Fruit fly (Drosophila melanogaster) whole organism, embryonic: ENCODE measurements around the gene eIF4G2.

Experiments
- Aef1 ChIP-seq: fragments of 200-800 bp; sonication (Bioruptor generic); IDR thresholded peaks from 3 replicates; pipeline ENCODE4 v1.3.6; 2022; ENCODE audit warnings: missing biosample characterization, missing genetic modification characterization
- Atf6 ChIP-seq: fragments of 200-800 bp; sonication (Bioruptor generic); IDR thresholded peaks from 2 replicates; pipeline ENCODE4 v1.3.6; 2022; ENCODE audit warnings: missing biosample characterization, missing genetic modification characterization
- CG10321 ChIP-seq: fragments of 200-800 bp; sonication (Bioruptor generic); IDR thresholded peaks from 2 replicates; pipeline ENCODE4 v1.3.6; 2022; ENCODE audit warnings: missing biosample characterization, missing genetic modification characterization
- CG11093 ChIP-seq: fragments of 200-800 bp; sonication (Bioruptor generic); IDR thresholded peaks from 3 replicates; pipeline ENCODE4 v1.3.6; 2022; ENCODE audit warnings: missing biosample characterization, missing genetic modification characterization
- CG11695 ChIP-seq: fragments of 200-800 bp; sonication (Bioruptor generic); IDR thresholded peaks from 3 replicates; pipeline ENCODE4 v1.3.6; 2022; ENCODE audit warnings: missing biosample characterization, missing genetic modification characterization
- CG11696 ChIP-seq: fragments of 200-800 bp; sonication (Bioruptor generic); IDR thresholded peaks from 2 replicates; pipeline ENCODE4 v1.3.6; 2022; ENCODE audit warnings: missing biosample characterization, missing genetic modification characterization
- CG12744 ChIP-seq: fragments of 200-800 bp; sonication (Bioruptor generic); optimal IDR thresholded peaks from 2 replicates; lab custom pipeline; 2016; ENCODE audit warnings: missing biosample characterization, missing genetic modification characterization
- CG17912 ChIP-seq: fragments of 200-800 bp; sonication (Bioruptor generic); optimal IDR thresholded peaks from 2 replicates; lab custom pipeline; 2018; ENCODE audit warnings: missing biosample characterization, mild to moderate bottlenecking, missing genetic modification characterization
- CG2202 ChIP-seq: fragments of 200-800 bp; sonication (Bioruptor generic); optimal IDR thresholded peaks from 2 replicates; lab custom pipeline; 2018; ENCODE audit warnings: missing biosample characterization, mild to moderate bottlenecking, missing genetic modification characterization
- CG5180 ChIP-seq: fragments of 200-800 bp; sonication (Bioruptor generic); optimal IDR thresholded peaks from 3 replicates; lab custom pipeline; 2017; ENCODE audit warnings: missing biosample characterization, missing genetic modification characterization, mild to moderate bottlenecking, moderate library complexity, missing genetic modification reagents
- CG9797 ChIP-seq: fragments of 200-800 bp; sonication (Bioruptor generic); optimal IDR thresholded peaks from 3 replicates; lab custom pipeline; 2018; ENCODE audit warnings: missing biosample characterization, mild to moderate bottlenecking, missing genetic modification characterization
- CHES-1-like ChIP-seq: fragments of 200-800 bp; sonication (Bioruptor generic); optimal IDR thresholded peaks from 2 replicates; lab custom pipeline; 2016; ENCODE audit warnings: missing biosample characterization, missing genetic modification characterization
- D19A ChIP-seq: fragments of 200-800 bp; optimal IDR thresholded peaks from 3 replicates; lab custom pipeline; 2019; ENCODE audit warnings: missing biosample characterization, mild to moderate bottlenecking, missing genetic modification characterization, moderate library complexity
- Dip3 ChIP-seq: fragments of 200-800 bp; sonication (Bioruptor generic); optimal IDR thresholded peaks from 3 replicates; lab custom pipeline; 2016; ENCODE audit warnings: missing biosample characterization, missing genetic modification characterization
- Dll ChIP-seq: fragments of 200-800 bp; sonication (Bioruptor generic); IDR thresholded peaks from 4 replicates; pipeline ENCODE4 v1.3.6; 2022; ENCODE audit warnings: missing biosample characterization, missing genetic modification characterization; ENCODE audit not compliant: partially characterized antibody
- E2f1 ChIP-seq: fragments of 200-800 bp; sonication (Bioruptor generic); IDR thresholded peaks from 2 replicates; pipeline ENCODE4 v1.3.6; 2022; ENCODE audit warnings: missing biosample characterization, missing genetic modification characterization
- ERR ChIP-seq: fragments of 200-800 bp; sonication (Bioruptor generic); optimal IDR thresholded peaks from 2 replicates; lab custom pipeline; 2016; ENCODE audit warnings: missing biosample characterization, missing genetic modification characterization
- Ets97D ChIP-seq: fragments of 200-800 bp; sonication (Bioruptor generic); optimal IDR thresholded peaks from 3 replicates; lab custom pipeline; 2016; ENCODE audit warnings: missing biosample characterization, missing genetic modification characterization
- Fer2 ChIP-seq: fragments of 200-800 bp; sonication (Bioruptor generic); optimal IDR thresholded peaks from 2 replicates; lab custom pipeline; 2018; ENCODE audit warnings: missing biosample characterization, mild to moderate bottlenecking, missing genetic modification characterization, moderate library complexity
- GATAe ChIP-seq: fragments of 200-800 bp; sonication (Bioruptor generic); conservative IDR thresholded peaks from 2 replicates; pipeline ENCODE4 v1.3.6; 2022; ENCODE audit warnings: missing biosample characterization, missing genetic modification characterization
- Hey ChIP-seq: fragments of 200-800 bp; sonication (Bioruptor generic); optimal IDR thresholded peaks from 3 replicates; lab custom pipeline; 2018; ENCODE audit warnings: missing biosample characterization, mild to moderate bottlenecking, missing genetic modification characterization
- Hr78 ChIP-seq, 2 experiments: fragments of 200-800 bp in 1 of 2; fragments of >200 bp in 1 of 2; sonication (Bioruptor generic) in 1 of 2; optimal IDR thresholded peaks; 2 replicates each; lab custom pipeline; 2017 to 2019; ENCODE audit warnings: missing biosample characterization in 2 of 2, missing genetic modification characterization in 2 of 2, mild to moderate bottlenecking in 1 of 2, moderate library complexity in 1 of 2
- Kr ChIP-seq: fragments of 200-800 bp; sonication (Bioruptor generic); optimal IDR thresholded peaks from 2 replicates; lab custom pipeline; 2017; ENCODE audit warnings: missing biosample characterization, mild to moderate bottlenecking, missing genetic modification characterization
- Neu2 ChIP-seq: fragments of 200-800 bp; sonication (Bioruptor generic); optimal IDR thresholded peaks from 3 replicates; lab custom pipeline; 2016; ENCODE audit warnings: missing biosample characterization, missing genetic modification characterization, borderline replicate concordance
- NfI ChIP-seq: fragments of 200-800 bp; sonication (Bioruptor generic); optimal IDR thresholded peaks from 3 replicates; lab custom pipeline; 2018; ENCODE audit warnings: missing biosample characterization, mild to moderate bottlenecking, missing genetic modification characterization, moderate library complexity
- Oli ChIP-seq: fragments of 200-800 bp; sonication (Bioruptor generic); optimal IDR thresholded peaks from 2 replicates; lab custom pipeline; 2018; ENCODE audit warnings: missing biosample characterization, mild to moderate bottlenecking, missing genetic modification characterization, moderate library complexity
- Optix ChIP-seq: fragments of 200-800 bp; sonication (Bioruptor generic); IDR thresholded peaks from 3 replicates; pipeline ENCODE4 v1.3.6; 2022; ENCODE audit warnings: missing biosample characterization, missing genetic modification characterization
- al ChIP-seq: fragments of 200-800 bp; sonication (Bioruptor generic); IDR thresholded peaks from 2 replicates; pipeline ENCODE4 v1.3.6; 2022; ENCODE audit warnings: missing biosample characterization, missing genetic modification characterization
- crc ChIP-seq: fragments of 200-800 bp; sonication (Bioruptor generic); optimal IDR thresholded peaks from 2 replicates; lab custom pipeline; 2016; ENCODE audit warnings: missing biosample characterization, missing genetic modification characterization
- croc ChIP-seq: fragments of 200-800 bp; sonication (Bioruptor generic); conservative IDR thresholded peaks from 3 replicates; pipeline ENCODE4 v1.3.6; 2022; ENCODE audit warnings: missing biosample characterization, missing genetic modification characterization
- en ChIP-seq: fragments of 200-800 bp; sonication (Bioruptor generic); optimal IDR thresholded peaks from 2 replicates; lab custom pipeline; 2016; ENCODE audit warnings: missing biosample characterization, missing genetic modification characterization
- ewg ChIP-seq: fragments of 200-800 bp; sonication (Bioruptor generic); optimal IDR thresholded peaks from 3 replicates; lab custom pipeline; 2017; ENCODE audit warnings: mild to moderate bottlenecking, missing biosample characterization, missing genetic modification reagents, missing genetic modification characterization
- fd64A ChIP-seq: fragments of 200-800 bp; sonication (Bioruptor generic); optimal IDR thresholded peaks from 3 replicates; lab custom pipeline; 2018; ENCODE audit warnings: missing biosample characterization, mild to moderate bottlenecking, missing genetic modification characterization
- gro ChIP-seq: fragments of 200-800 bp; sonication (Bioruptor generic); optimal IDR thresholded peaks from 2 replicates; lab custom pipeline; 2016; ENCODE audit warnings: missing biosample characterization, missing genetic modification characterization
- her ChIP-seq: fragments of 200-800 bp; sonication (Bioruptor generic); optimal IDR thresholded peaks from 2 replicates; lab custom pipeline; 2016; ENCODE audit warnings: missing biosample characterization, missing genetic modification characterization
- hkb ChIP-seq, 2 experiments: fragments of 200-800 bp in 1 of 2; fragments of >200 bp in 1 of 2; sonication (Bioruptor generic) in 1 of 2; IDR thresholded peaks in 1 of 2; optimal IDR thresholded peaks in 1 of 2; 2 replicates each; pipeline versions ENCODE4 v1.3.6 to Lab custom; 2017 to 2022; ENCODE audit warnings: missing biosample characterization in 1 of 2, missing genetic modification characterization in 1 of 2
- jigr1 ChIP-seq: fragments of 200-800 bp; sonication (Bioruptor generic); IDR thresholded peaks from 3 replicates; pipeline ENCODE4 v1.3.6; 2022; ENCODE audit warnings: missing biosample characterization, missing genetic modification characterization
- knrl ChIP-seq: fragments of 200-800 bp; sonication (Bioruptor generic); IDR thresholded peaks from 3 replicates; pipeline ENCODE4 v1.3.6; 2022; ENCODE audit warnings: missing biosample characterization, missing genetic modification characterization; ENCODE audit not compliant: partially characterized antibody
- maf-S ChIP-seq: fragments of 200-800 bp; sonication (Bioruptor generic); optimal IDR thresholded peaks from 2 replicates; lab custom pipeline; 2016; ENCODE audit warnings: missing biosample characterization, missing genetic modification characterization
- mld ChIP-seq: fragments of 200-800 bp; sonication (Bioruptor generic); IDR thresholded peaks from 3 replicates; pipeline ENCODE4 v1.3.6; 2022; ENCODE audit warnings: missing biosample characterization, missing genetic modification characterization; ENCODE audit not compliant: partially characterized antibody
- pfk ChIP-seq: fragments of 200-800 bp; sonication (Bioruptor generic); optimal IDR thresholded peaks from 2 replicates; lab custom pipeline; 2018; ENCODE audit warnings: missing biosample characterization, mild to moderate bottlenecking, missing genetic modification characterization, moderate library complexity
- psq ChIP-seq: fragments of 200-800 bp; sonication (Bioruptor generic); optimal IDR thresholded peaks from 2 replicates; lab custom pipeline; 2017; ENCODE audit warnings: missing biosample characterization, missing genetic modification characterization
- scrt ChIP-seq: fragments of 200-800 bp; sonication (Bioruptor generic); optimal IDR thresholded peaks from 2 replicates; lab custom pipeline; 2018; ENCODE audit warnings: missing biosample characterization, mild to moderate bottlenecking, missing genetic modification characterization, moderate library complexity
- shn ChIP-seq: fragments of 200-800 bp; sonication (Bioruptor generic); optimal IDR thresholded peaks from 3 replicates; lab custom pipeline; 2016; ENCODE audit warnings: missing biosample characterization, missing genetic modification characterization
- sima ChIP-seq: fragments of 200-800 bp; sonication (Bioruptor generic); optimal IDR thresholded peaks from 2 replicates; lab custom pipeline; 2016; ENCODE audit warnings: missing biosample characterization, missing genetic modification characterization
- slp2 ChIP-seq: fragments of 200-800 bp; sonication (Bioruptor generic); optimal IDR thresholded peaks from 2 replicates; lab custom pipeline; 2016; ENCODE audit warnings: missing biosample characterization, missing genetic modification characterization
- ssp ChIP-seq: fragments of 200-800 bp; sonication (Bioruptor generic); IDR thresholded peaks from 2 replicates; pipeline ENCODE4 v1.3.6; 2022; ENCODE audit warnings: missing biosample characterization, missing genetic modification characterization
- tna ChIP-seq: fragments of 200-800 bp; sonication (Bioruptor generic); IDR thresholded peaks from 2 replicates; pipeline ENCODE4 v1.3.6; 2022; ENCODE audit warnings: missing biosample characterization, missing genetic modification characterization; ENCODE audit not compliant: partially characterized antibody
- unc-4 ChIP-seq: fragments of 200-800 bp; sonication (Bioruptor generic); IDR thresholded peaks from 2 replicates; pipeline ENCODE4 v1.3.6; 2022; ENCODE audit warnings: missing biosample characterization, missing genetic modification characterization; ENCODE audit not compliant: partially characterized antibody
- yki ChIP-seq: fragments of >200 bp; optimal IDR thresholded peaks from 3 replicates; lab custom pipeline; 2018
- zen ChIP-seq: fragments of 200-800 bp; sonication (Bioruptor generic); optimal IDR thresholded peaks from 3 replicates; lab custom pipeline; 2018; ENCODE audit warnings: missing biosample characterization, mild to moderate bottlenecking, missing genetic modification characterization, moderate library complexity

The eIF4G2 gene

DNA sequence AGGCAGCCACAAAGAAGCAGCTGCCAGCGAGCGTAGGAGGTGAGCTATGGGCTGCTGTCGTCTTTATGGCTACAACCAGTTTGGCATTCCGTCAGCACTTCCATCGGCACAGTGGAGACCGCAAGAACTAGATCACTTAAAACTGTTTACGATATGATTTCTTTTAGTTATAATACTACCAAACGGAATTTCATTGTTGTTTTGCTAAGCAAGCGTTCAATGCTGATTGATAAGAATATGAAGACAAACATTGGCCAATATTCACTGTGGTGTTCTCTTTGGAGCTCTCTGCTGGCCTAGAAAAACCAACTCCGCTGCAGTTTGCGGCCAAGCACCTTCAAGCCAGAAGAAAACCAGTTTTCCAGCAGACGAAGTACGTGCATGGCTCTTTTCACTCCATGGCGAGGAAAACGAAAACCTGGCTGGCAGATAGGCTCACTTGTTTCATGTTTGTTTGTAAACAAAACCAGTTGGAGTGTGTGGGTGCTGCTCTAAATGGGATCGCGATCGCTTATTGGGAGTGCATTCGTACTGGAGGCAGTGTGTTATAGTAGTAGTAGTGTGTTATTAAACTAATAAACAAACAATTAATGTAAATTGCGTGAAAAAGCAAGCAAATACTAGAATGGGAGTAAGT is 1.4 kb downstream of the eIF4G2 start (continued):
- TF ChIP-seq slp2 (GFP tag; lab: Kevin White, UChicago) (no peak), Atf6 (GFP tag; lab: Robert Waterston, UW) (no peak), jigr1 (GFP tag; lab: Robert Waterston, UW) (no peak), fd64A (peak; percentile 27), Oli (peak; percentile 37), maf-S (GFP tag; lab: Kevin White, UChicago) (no peak), mld (GFP tag; lab: Robert Waterston, UW) (no peak), shn (GFP tag; lab: Kevin White, UChicago) (peak; percentile 36), knrl (GFP tag; lab: Robert Waterston, UW) (no peak), sima (no peak), Optix (no peak), scrt (GFP tag; lab: Kevin White, UChicago) (no peak), Ets97D (no peak), CG9797 (GFP tag; lab: Kevin White, UChicago) (no peak), Hr78 (GFP tag; optimal IDR thresholded peaks at IDR 0.05; lab: Kevin White, UChicago) (no peak), en (GFP tag; lab: Kevin White, UChicago) (no peak), Neu2 (GFP tag; lab: Kevin White, UChicago) (no peak), CG12744 (GFP tag; lab: Kevin White, UChicago) (no peak), D19A (tag; lab: Kevin White, UChicago) (no peak), CG17912 (GFP tag; lab: Kevin White, UChicago) (no peak), CG11093 (no peak), ewg (GFP tag; lab: Kevin White, UChicago) (no peak), CG2202 (tag; lab: Kevin White, UChicago) (no peak), E2f1 (GFP tag; lab: Robert Waterston, UW) (no peak), yki (lab: Kevin White, UChicago) (no peak), zen (no peak), Hey (no peak), Fer2 (tag; lab: Kevin White, UChicago) (no peak), Kr (GFP tag; lab: Kevin White, UChicago) (no peak), crc (GFP tag; lab: Kevin White, UChicago) (no peak), NfI (GFP tag; lab: Kevin White, UChicago) (no peak), ERR (GFP tag; lab: Kevin White, UChicago) (no peak), CHES-1-like (GFP tag; lab: Kevin White, UChicago) (no peak), al (GFP tag; lab: Robert Waterston, UW) (no peak), Aef1 (GFP tag; lab: Robert Waterston, UW) (no peak), Dip3 (GFP tag; lab: Kevin White, UChicago) (no peak), CG11696 (no peak), GATAe (GFP tag; lab: Robert Waterston, UW) (no peak), pfk (GFP tag; lab: Kevin White, UChicago) (peak; percentile 5), her (GFP tag; lab: Kevin White, UChicago) (no peak), croc (GFP tag; lab: Robert Waterston, UW) (no peak), CG10321 (no peak), CG5180 (no peak), unc-4 (GFP tag; lab: Robert Waterston, UW) (no peak), Dll (no peak), gro (GFP tag; lab: Kevin White, UChicago) (no peak), hkb (optimal IDR thresholded peaks at IDR 0.05; lab: Kevin White, UChicago) (no peak), hkb (GFP tag; IDR thresholded peaks at IDR 0.05; lab: Robert Waterston, UW) (peak; percentile 68), CG11695 (GFP tag; lab: Robert Waterston, UW) (no peak), psq (GFP tag; lab: Kevin White, UChicago) (no peak), ssp (no peak), tna (GFP tag; lab: Robert Waterston, UW) (no peak)
